Worm (Caenorhabditis elegans) whole organism, dauer: ENCODE measurements around the gene rip-1.
"Not testable (repeated sequence)": the region's sequence is repeated elsewhere in the genome, so short reads cannot be mapped to it uniquely, and the experiment has no call there.

Experiments used
- unc-62 ChIP-seq: sonication (generic microtip); optimal IDR thresholded peaks from 2 replicates; lab custom pipeline; 2017; ENCODE audit warnings: missing biosample characterization, missing genetic modification reagents, missing genetic modification characterization

rip-1 gene

ce11 chrIII:10258641-10259040 lies at the start of gene rip-1:
rip-1 (minus strand) TSS chrIII:10258741.
- no peak for TF ChIP-seq unc-62 (GFP tag; lab: Kevin White, UChicago)

ce11 chrIII:10306049-10306448 lies 47.5 kb upstream of the rip-1 start, which contains the start of gene T07A5.1:
T07A5.1 (minus strand) TSS chrIII:10306197.
- TF ChIP-seq unc-62 (GFP tag; lab: Kevin White, UChicago): no peak

ce11 chrIII:10305295-10305694 lies 46.8 kb upstream of the rip-1 start:
- TF ChIP-seq unc-62 (GFP tag; lab: Kevin White, UChicago): no peak

- TF ChIP-seq unc-62 (GFP tag; lab: Kevin White, UChicago): no peak
These were observed 41.5 kb upstream of the rip-1 start, which contains the start of gene vglu-3 for ce11 chrIII:10300078-10300477. vglu-3 (plus strand) TSS chrIII:10300378.

ce11 chrIII:10296904-10297303 lies 38.4 kb upstream of the rip-1 start:
- TF ChIP-seq unc-62 (GFP tag; lab: Kevin White, UChicago): no peak

ce11 chrIII:10294837-10295236 lies 36.3 kb upstream of the rip-1 start, which contains the start of gene vglu-2:
vglu-2 (plus strand) TSS chrIII:10295137.
- TF ChIP-seq unc-62 (GFP tag; lab: Kevin White, UChicago): no peak

ce11 chrIII:10293946-10294345 lies 35.4 kb upstream of the rip-1 start:
- TF ChIP-seq unc-62 (GFP tag; lab: Kevin White, UChicago): no peak

- TF ChIP-seq unc-62 (GFP tag; lab: Kevin White, UChicago): no peak
These were observed 34.8 kb upstream of the rip-1 start for ce11 chrIII:10293362-10293761.

- no peak for TF ChIP-seq unc-62 (GFP tag; lab: Kevin White, UChicago)
These were observed 32.0 kb upstream of the rip-1 start for ce11 chrIII:10290541-10290940.

- TF ChIP-seq unc-62 (GFP tag; lab: Kevin White, UChicago): no peak
These were observed 31.2 kb upstream of the rip-1 start for ce11 chrIII:10289790-10290189.

ce11 chrIII:10285623-10286022 lies 27.1 kb upstream of the rip-1 start, which contains the start of gene K10G9.2:
K10G9.2 (plus strand) TSS chrIII:10285923.
- TF ChIP-seq unc-62 (GFP tag; lab: Kevin White, UChicago): no peak

- no peak for TF ChIP-seq unc-62 (GFP tag; lab: Kevin White, UChicago)
These were observed 25.7 kb upstream of the rip-1 start for ce11 chrIII:10284214-10284613.

ce11 chrIII:10278826-10279225 lies 20.3 kb upstream of the rip-1 start, which contains the start of gene pad-2:
pad-2 (plus strand) TSS chrIII:10279126.
- no peak for TF ChIP-seq unc-62 (GFP tag; lab: Kevin White, UChicago)

- no peak for TF ChIP-seq unc-62 (GFP tag; lab: Kevin White, UChicago)
These were observed 13.3 kb upstream of the rip-1 start for ce11 chrIII:10271807-10272206.

ce11 chrIII:10270778-10271307 lies 12.3 kb upstream of the rip-1 start, which contains the start of gene cnk-1:
cnk-1 (plus strand) TSS chrIII:10271257.
- no peak for TF ChIP-seq unc-62 (GFP tag; lab: Kevin White, UChicago)

- not testable (repeated sequence) for TF ChIP-seq unc-62 (GFP tag; lab: Kevin White, UChicago)
These were observed 8.3 kb upstream of the rip-1 start, which contains the start of gene inpp-4B for ce11 chrIII:10266824-10267223. inpp-4B (minus strand) TSS chrIII:10266877.

ce11 chrIII:10261682-10262081 lies 3.1 kb upstream of the rip-1 start, which contains the start of gene bbs-5:
bbs-5 (minus strand) TSS chrIII:10261782.
- TF ChIP-seq unc-62 (GFP tag; lab: Kevin White, UChicago): no peak
